Worm (Caenorhabditis elegans) whole organism, midembryonic: ENCODE data around the gene W07G1.7.

Experiments used
- T22C8.4 ChIP-seq: fragments of 200-800 bp; sonication (Bioruptor generic); IDR thresholded peaks from 2 replicates; pipeline ENCODE4 v1.3.6; 2022; ENCODE audit warnings: missing genetic modification characterization, missing compliant biosample characterization
- flt-1 ChIP-seq: fragments of 200-800 bp; sonication (Bioruptor generic); IDR thresholded peaks from 2 replicates; pipeline ENCODE4 v1.3.6; 2022; ENCODE audit warnings: missing genetic modification characterization, missing compliant biosample characterization
- tab-1 ChIP-seq: fragments of 200-800 bp; sonication (Bioruptor generic); IDR thresholded peaks from 2 replicates; pipeline ENCODE4 v1.3.6; 2022; ENCODE audit warnings: missing genetic modification characterization, missing compliant biosample characterization

DNA sequence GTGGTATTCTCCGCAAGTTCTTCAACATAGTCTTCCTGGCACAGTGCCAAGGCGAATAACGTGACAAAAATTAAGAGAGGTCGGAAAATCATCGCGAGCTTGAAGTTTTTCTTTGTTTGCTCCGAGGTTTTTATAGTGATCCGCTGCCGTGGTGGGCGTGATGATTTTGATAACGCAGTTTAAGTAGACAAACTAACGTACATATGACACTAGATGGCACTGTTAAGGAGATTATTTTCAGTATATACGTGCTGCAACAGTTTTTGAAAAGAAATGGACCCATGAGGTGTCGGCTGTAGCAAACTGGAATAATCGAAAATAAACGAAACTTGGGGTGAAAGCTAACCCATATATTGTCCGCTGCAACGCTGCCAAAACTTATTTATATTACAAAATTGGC, 36.1 kb upstream of the W07G1.7 start, which contains the start of gene F01D5.5:
- TF ChIP-seq tab-1 (GFP tag; lab: Robert Waterston, UW) (no peak), flt-1 (GFP tag; lab: Robert Waterston, UW) (no peak), T22C8.4 (no peak)
